Worm (Caenorhabditis elegans) whole organism, L1 larva: ENCODE data around the gene C45E5.1.

Experiments used
- ceh-82 ChIP-seq, 3 experiments: fragments of 150-350 bp in 1 of 3; sonication (generic microtip) in 2 of 3; optimal IDR thresholded peaks; 2 replicates each; lab custom pipeline; 2014 to 2017; ENCODE audit warnings: missing biosample characterization in 3 of 3, missing genetic modification characterization in 3 of 3
- efl-1 ChIP-seq, 4 experiments: fragments of 150-350 bp; optimal IDR thresholded peaks in 3 of 4; peaks in 1 of 4; 1 replicate in 1 of 4; 2 replicates in 3 of 4; lab custom pipeline; 2014; ENCODE audit warnings: missing biosample characterization in 2 of 4, missing genetic modification characterization in 2 of 4, missing genetic modification reagents in 2 of 4
- fos-1 ChIP-seq: fragments of 150-350 bp; optimal IDR thresholded peaks from 2 replicates; lab custom pipeline; 2014; ENCODE audit warnings: missing biosample characterization, missing genetic modification characterization
- nhr-11 ChIP-seq: fragments of 150-350 bp; optimal IDR thresholded peaks from 2 replicates; lab custom pipeline; 2014; ENCODE audit warnings: missing biosample characterization, missing genetic modification characterization
- nhr-237 ChIP-seq: fragments of 150-350 bp; optimal IDR thresholded peaks from 2 replicates; lab custom pipeline; 2014; ENCODE audit warnings: missing biosample characterization, missing genetic modification characterization
- zag-1 ChIP-seq: fragments of 150-350 bp; optimal IDR thresholded peaks from 2 replicates; lab custom pipeline; 2014; ENCODE audit warnings: missing biosample characterization, missing genetic modification characterization
- ztf-11 ChIP-seq, 2 experiments: sonication (generic microtip); optimal IDR thresholded peaks; 2 replicates each; lab custom pipeline; 2016 to 2017; ENCODE audit warnings: missing genetic modification characterization in 2 of 2, missing biosample characterization in 1 of 2, missing compliant biosample characterization in 1 of 2

- TF ChIP-seq fos-1 (tag; lab: Kevin White, UChicago) (no peak), nhr-11 (tag; lab: Kevin White, UChicago) (no peak), ztf-11 (tag; optimal IDR thresholded peaks at IDR 0.05; lab: Kevin White, UChicago) (no peak), zag-1 (tag; lab: Kevin White, UChicago) (no peak), ceh-82 (tag; optimal IDR thresholded peaks at IDR 0.05; lab: Kevin White, UChicago) (no peak), efl-1 (optimal IDR thresholded peaks at IDR 0.05; lab: Kevin White, UChicago) (no peak), efl-1 (GFP tag; optimal IDR thresholded peaks at IDR 0.05 in 1 of 2; lab: Kevin White, UChicago) (peak in 1 of 2 experiments; percentile 41), nhr-237 (tag; lab: Kevin White, UChicago) (no peak)
Observed at ce11 chrIV:5715341-5716112, 28.7 kb upstream of the C45E5.1 start.
